Fruit fly (Drosophila melanogaster): ENCODE data around the gene Cyp6d5.
A peak's percentile ranks its signal among the peaks of the same experiment; 100 is the strongest.

The Cyp6d5 gene

DNA sequence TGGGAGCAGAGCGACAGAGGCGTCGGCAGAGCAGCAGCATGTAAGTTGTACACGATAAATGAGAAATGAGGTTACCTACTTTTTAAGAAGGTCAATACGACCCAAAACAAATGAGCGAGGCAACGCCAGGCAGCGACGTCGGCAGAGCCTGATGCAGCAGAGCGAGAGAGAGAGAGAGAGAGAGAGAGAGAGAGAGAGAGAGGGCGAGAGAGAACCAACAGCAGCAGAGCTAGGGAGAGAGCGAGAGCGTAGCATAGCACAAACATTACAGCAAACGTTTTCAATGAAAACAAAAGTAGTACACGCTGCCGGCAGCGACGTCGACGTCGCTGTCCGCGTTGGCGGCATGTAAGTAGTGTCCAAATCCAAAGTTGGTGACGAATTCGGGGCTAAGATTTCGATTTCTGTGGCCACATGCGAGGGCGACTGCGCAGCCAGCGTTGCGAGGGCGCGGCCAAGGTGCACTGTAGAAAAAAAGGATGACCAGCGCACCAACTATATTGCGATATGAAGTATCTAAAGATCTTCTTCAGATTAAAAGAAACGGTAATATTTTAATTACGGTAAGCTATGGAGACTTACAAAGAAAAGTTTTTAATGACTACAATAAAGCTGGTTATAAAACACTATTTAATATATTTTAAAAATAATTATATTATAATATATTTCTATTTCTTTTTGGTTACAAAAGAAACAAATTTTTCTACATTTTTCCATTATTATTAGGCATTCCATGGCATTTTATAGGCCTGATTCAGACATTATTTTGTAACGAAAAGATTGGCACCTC lies 11.2 kb upstream of the Cyp6d5 start (continued):
- TF ChIP-seq gt (GFP tag; IDR thresholded peaks at IDR 0.05): no peak
- TF ChIP-seq slou (GFP tag; optimal IDR thresholded peaks at IDR 0.05): no peak
- TF ChIP-seq Dfd (GFP tag; optimal IDR thresholded peaks at IDR 0.05): no peak
- no peak for TF ChIP-seq CG4404 (GFP tag; IDR thresholded peaks at IDR 0.05)
- TF ChIP-seq cg (GFP tag; optimal IDR thresholded peaks at IDR 0.05): peak; percentile 69
- TF ChIP-seq zen2 (GFP tag; IDR thresholded peaks at IDR 0.05; ENCODE audit: partially characterized antibody): no peak; the same call in 2 of the 3 replicates
- TF ChIP-seq Bgb (GFP tag; IDR thresholded peaks at IDR 0.05; ENCODE audit: partially characterized antibody): no peak
- no peak for TF ChIP-seq sim (GFP tag; IDR thresholded peaks at IDR 0.05)
- no peak for TF ChIP-seq Hr39 (optimal IDR thresholded peaks at IDR 0.05)
- 0 out of 2 replicates have a peak, but pooled peaks have one; percentile 9 for TF ChIP-seq CG10959 (GFP tag; IDR thresholded peaks at IDR 0.05)
- TF ChIP-seq CG11695 (GFP tag; IDR thresholded peaks at IDR 0.05): peak; percentile 89
- no peak for TF ChIP-seq gfzf (GFP tag; optimal IDR thresholded peaks at IDR 0.05)
- no peak for TF ChIP-seq Elba2 (GFP tag; optimal IDR thresholded peaks at IDR 0.05)
- TF ChIP-seq Dip3 (GFP tag; optimal IDR thresholded peaks at IDR 0.05): peak; percentile 1
- TF ChIP-seq CG11560 (tag; IDR thresholded peaks at IDR 0.05): no peak
- TF ChIP-seq hth (optimal IDR thresholded peaks at IDR 0.05): no peak
- no peak for TF ChIP-seq cad (GFP tag; optimal IDR thresholded peaks at IDR 0.05)
- peak; percentile 18 for TF ChIP-seq NC2β (GFP tag; optimal IDR thresholded peaks at IDR 0.05)
- TF ChIP-seq Atf6 (GFP tag; IDR thresholded peaks at IDR 0.05): peak; percentile 65; the same call in 1 of the 2 replicates
- TF ChIP-seq sr (GFP tag; IDR thresholded peaks at IDR 0.05): peak; percentile 63; the same call in 2 of the 3 replicates
- TF ChIP-seq Sin3A (optimal IDR thresholded peaks at IDR 0.05): no peak
- TF ChIP-seq Hand (GFP tag; optimal IDR thresholded peaks at IDR 0.05): peak; percentile 29
- TF ChIP-seq gce (GFP tag; IDR thresholded peaks at IDR 0.05): peak; percentile 66; the same call in 1 of the 3 replicates
- TF ChIP-seq CG9609 (GFP tag; optimal IDR thresholded peaks at IDR 0.05): peak; percentile 51
- TF ChIP-seq CG12744 (GFP tag; optimal IDR thresholded peaks at IDR 0.05): no peak
- TF ChIP-seq mld (GFP tag; IDR thresholded peaks at IDR 0.05; ENCODE audit: partially characterized antibody): no peak
- TF ChIP-seq CG12769 (tag; optimal IDR thresholded peaks at IDR 0.05): peak; percentile 45
- peak; percentile 77; the same call in 2 of the 3 replicates for TF ChIP-seq CG7357 (GFP tag; IDR thresholded peaks at IDR 0.05)
- peak; percentile 70 for TF ChIP-seq onecut (GFP tag; IDR thresholded peaks at IDR 0.05)
- 0 out of 3 replicates have a peak, but pooled peaks have one; percentile 29 for TF ChIP-seq otp (GFP tag; IDR thresholded peaks at IDR 0.05)
- TF ChIP-seq bbx (GFP tag; IDR thresholded peaks at IDR 0.05; ENCODE audit: partially characterized antibody): 0 out of 2 replicates have a peak, but pooled peaks have one; percentile 25
- peak; percentile 1 for TF ChIP-seq pho (GFP tag; optimal IDR thresholded peaks at IDR 0.05)
- TF ChIP-seq ERR (GFP tag; optimal IDR thresholded peaks at IDR 0.05): peak; percentile 34
- TF ChIP-seq CG12236 (GFP tag; optimal IDR thresholded peaks at IDR 0.05): no peak
- peak; percentile 54 for TF ChIP-seq dmrt11E (tag; optimal IDR thresholded peaks at IDR 0.05)
- peak; percentile 92 for TF ChIP-seq CG8478 (optimal IDR thresholded peaks at IDR 0.05)
- TF ChIP-seq CG14965 (GFP tag; optimal IDR thresholded peaks at IDR 0.05; ENCODE audit: borderline replicate concordance): peak; percentile 2
- TF ChIP-seq CG8359 (GFP tag; optimal IDR thresholded peaks at IDR 0.05; ENCODE audit: borderline replicate concordance): peak; percentile 75
- TF ChIP-seq CG31224 (GFP tag; IDR thresholded peaks at IDR 0.05): peak; percentile 37; the same call in 1 of the 2 replicates
- no peak for TF ChIP-seq maf-S (GFP tag; optimal IDR thresholded peaks at IDR 0.05)
- peak; percentile 68 for TF ChIP-seq CG12942 (GFP tag; optimal IDR thresholded peaks at IDR 0.05)
- no peak for TF ChIP-seq Ets97D (GFP tag; optimal IDR thresholded peaks at IDR 0.05)
- TF ChIP-seq p53 (GFP tag; optimal IDR thresholded peaks at IDR 0.05): no peak
- TF ChIP-seq ind (GFP tag; optimal IDR thresholded peaks at IDR 0.05): peak; percentile 80
- TF ChIP-seq CG6272 (GFP tag; IDR thresholded peaks at IDR 0.05): peak; percentile 67
- 0 out of 2 replicates have a peak, but pooled peaks have one; percentile 42 for TF ChIP-seq CkIIα-i1 (GFP tag; IDR thresholded peaks at IDR 0.05)
- TF ChIP-seq ro (GFP tag; IDR thresholded peaks at IDR 0.05): no peak; the same call in 1 of the 2 replicates
- TF ChIP-seq Doc3 (GFP tag; IDR thresholded peaks at IDR 0.05; ENCODE audit: partially characterized antibody): peak; percentile 41; the same call in 1 of the 3 replicates
- peak; percentile 15 for TF ChIP-seq btn (GFP tag; optimal IDR thresholded peaks at IDR 0.05)
- TF ChIP-seq ab (GFP tag; optimal IDR thresholded peaks at IDR 0.05): peak; percentile 46
- TF ChIP-seq CG16779 (GFP tag; IDR thresholded peaks at IDR 0.05): no peak

Measured in whole organism, embryonic.